Worm (Caenorhabditis elegans) whole organism, L1 larva: ENCODE measurements around the gene spig-8.
A peak's percentile ranks its signal among the peaks of the same experiment; 100 is the strongest.

Source experiments
- C34B4.2 ChIP-seq: sonication (generic microtip); optimal IDR thresholded peaks from 2 replicates; lab custom pipeline; 2017; ENCODE audit warnings: mild to moderate bottlenecking, missing genetic modification characterization, missing compliant biosample characterization
- Y116A8C.19 ChIP-seq: sonication (generic microtip); optimal IDR thresholded peaks from 2 replicates; lab custom pipeline; 2016; ENCODE audit warnings: missing compliant biosample characterization, missing genetic modification characterization, borderline replicate concordance
- alr-1 ChIP-seq: fragments of 200-800 bp; sonication (Bioruptor generic); optimal IDR thresholded peaks from 2 replicates; lab custom pipeline; 2018; ENCODE audit warnings: borderline replicate concordance, mild to moderate bottlenecking, missing genetic modification characterization, missing compliant biosample characterization
- ama-1 ChIP-seq: fragments of 150-350 bp; optimal IDR thresholded peaks from 2 replicates; lab custom pipeline; 2014
- ceh-8 ChIP-seq: fragments of 200-800 bp; sonication (Bioruptor generic); optimal IDR thresholded peaks from 2 replicates; lab custom pipeline; 2018; ENCODE audit warnings: mild to moderate bottlenecking, missing genetic modification characterization, moderate library complexity, missing compliant biosample characterization
- ceh-82 ChIP-seq, 3 experiments: fragments of 150-350 bp in 1 of 3; sonication (generic microtip) in 2 of 3; optimal IDR thresholded peaks; 2 replicates each; lab custom pipeline; 2014 to 2017; ENCODE audit warnings: missing biosample characterization in 3 of 3, missing genetic modification characterization in 3 of 3
- ceh-88 ChIP-seq: fragments of 200-800 bp; sonication (Bioruptor generic); IDR thresholded peaks from 2 replicates; pipeline ENCODE4 v1.3.6; 2022; ENCODE audit warnings: missing genetic modification characterization, missing compliant biosample characterization
- ces-1 ChIP-seq: fragments of 150-350 bp; optimal IDR thresholded peaks from 2 replicates; lab custom pipeline; 2014; ENCODE audit warnings: missing biosample characterization, missing genetic modification reagents, missing genetic modification characterization
- dpl-1 ChIP-seq, 3 experiments: fragments of 150-350 bp in 2 of 3; sonication (generic microtip) in 1 of 3; optimal IDR thresholded peaks; 2 replicates each; lab custom pipeline; 2014 to 2017; ENCODE audit warnings: missing biosample characterization in 3 of 3, missing genetic modification characterization in 3 of 3, missing genetic modification reagents in 3 of 3
- dsc-1 ChIP-seq: sonication (generic microtip); optimal IDR thresholded peaks from 2 replicates; lab custom pipeline; 2016; ENCODE audit warnings: mild to moderate bottlenecking, missing genetic modification characterization, missing compliant biosample characterization
- egl-13 ChIP-seq: sonication (generic microtip); optimal IDR thresholded peaks from 2 replicates; lab custom pipeline; 2016; ENCODE audit warnings: missing genotype, missing genetic modification reagents, missing genetic modification characterization, missing compliant biosample characterization
- elt-3 ChIP-seq, 6 experiments: fragments of 150-350 bp in 1 of 6; sonication (generic microtip); optimal IDR thresholded peaks; 2 replicates each; lab custom pipeline; 2017 to 2018; ENCODE audit warnings: missing biosample characterization in 6 of 6, missing genetic modification characterization in 6 of 6, inconsistent platforms in 1 of 6
- fkh-10 ChIP-seq: sonication (generic microtip); optimal IDR thresholded peaks from 2 replicates; lab custom pipeline; 2017; ENCODE audit warnings: missing biosample characterization, missing genetic modification reagents, missing genetic modification characterization
- fkh-4 ChIP-seq: sonication (generic microtip); optimal IDR thresholded peaks from 2 replicates; lab custom pipeline; 2016; ENCODE audit warnings: missing compliant biosample characterization, missing genetic modification characterization, borderline replicate concordance
- fkh-8 ChIP-seq: sonication (generic microtip); optimal IDR thresholded peaks from 2 replicates; lab custom pipeline; 2016; ENCODE audit warnings: mild to moderate bottlenecking, missing genetic modification characterization, missing compliant biosample characterization
- hpl-2 ChIP-seq: fragments of 150-350 bp; optimal IDR thresholded peaks from 2 replicates; lab custom pipeline; 2014; ENCODE audit warnings: missing biosample characterization, missing genetic modification reagents, missing genetic modification characterization
- irx-1 ChIP-seq: sonication (generic microtip); optimal IDR thresholded peaks from 2 replicates; lab custom pipeline; 2016; ENCODE audit warnings: missing genetic modification characterization, missing compliant biosample characterization
- jun-1 ChIP-seq: fragments of 150-350 bp; optimal IDR thresholded peaks from 2 replicates; lab custom pipeline; 2014; ENCODE audit warnings: missing biosample characterization, missing genetic modification reagents, missing genetic modification characterization
- lin-13 ChIP-seq: fragments of 150-350 bp; optimal IDR thresholded peaks from 2 replicates; lab custom pipeline; 2014; ENCODE audit warnings: missing biosample characterization, missing genetic modification reagents, missing genetic modification characterization
- lin-14 ChIP-seq: fragments of 200-800 bp; sonication (Bioruptor generic); optimal IDR thresholded peaks from 2 replicates; lab custom pipeline; 2018; ENCODE audit warnings: mild to moderate bottlenecking, missing genetic modification characterization, moderate library complexity, missing compliant biosample characterization
- lin-15B ChIP-seq: fragments of 150-350 bp; sonication (generic microtip); optimal IDR thresholded peaks from 3 replicates; lab custom pipeline; 2014; ENCODE audit warnings: missing biosample characterization, missing genetic modification characterization
- lin-35 ChIP-seq, 2 experiments: fragments of 150-350 bp; optimal IDR thresholded peaks; 2 replicates each; lab custom pipeline; 2014; ENCODE audit warnings: missing biosample characterization in 2 of 2, missing genetic modification characterization in 2 of 2, missing genetic modification reagents in 2 of 2
- lin-39 ChIP-seq: fragments of 150-350 bp; optimal IDR thresholded peaks from 2 replicates; lab custom pipeline; 2014; ENCODE audit warnings: missing biosample characterization, missing genetic modification reagents, missing genetic modification characterization
- lir-3 ChIP-seq: sonication (generic microtip); optimal IDR thresholded peaks from 2 replicates; lab custom pipeline; 2016; ENCODE audit warnings: mild to moderate bottlenecking, missing genetic modification characterization, moderate library complexity, missing compliant biosample characterization; ENCODE audit not compliant: poor library complexity
- lsy-2 ChIP-seq, 2 experiments: fragments of 150-350 bp; optimal IDR thresholded peaks; 2 replicates each; lab custom pipeline; 2014; ENCODE audit warnings: missing biosample characterization in 2 of 2, missing genetic modification characterization in 2 of 2
- mab-9 ChIP-seq: fragments of 200-800 bp; sonication (Bioruptor generic); IDR thresholded peaks from 2 replicates; pipeline ENCODE4 v1.3.6; 2022; ENCODE audit warnings: missing genetic modification reagents, missing genetic modification characterization, missing compliant biosample characterization
- mef-2 ChIP-seq: fragments of 150-350 bp; optimal IDR thresholded peaks from 2 replicates; lab custom pipeline; 2014; ENCODE audit warnings: missing biosample characterization, missing genetic modification characterization
- mep-1 ChIP-seq: fragments of 150-350 bp; optimal IDR thresholded peaks from 2 replicates; lab custom pipeline; 2014; ENCODE audit warnings: missing biosample characterization, missing genetic modification characterization
- nhr-11 ChIP-seq: fragments of 150-350 bp; optimal IDR thresholded peaks from 2 replicates; lab custom pipeline; 2014; ENCODE audit warnings: missing biosample characterization, missing genetic modification characterization
- nhr-19 ChIP-seq: fragments of 200-800 bp; sonication (Bioruptor generic); conservative IDR thresholded peaks from 2 replicates; pipeline ENCODE4 v1.3.6; 2022; ENCODE audit warnings: missing genetic modification characterization, missing compliant biosample characterization
- nhr-20 ChIP-seq: sonication (generic microtip); optimal IDR thresholded peaks from 2 replicates; lab custom pipeline; 2016; ENCODE audit warnings: mild to moderate bottlenecking, missing genetic modification characterization, missing compliant biosample characterization
- nhr-71 ChIP-seq: sonication (generic microtip); optimal IDR thresholded peaks from 2 replicates; lab custom pipeline; 2016; ENCODE audit warnings: mild to moderate bottlenecking, missing genetic modification characterization, moderate library complexity, missing compliant biosample characterization
- nhr-76 ChIP-seq: sonication (generic microtip); optimal IDR thresholded peaks from 2 replicates; lab custom pipeline; 2017; ENCODE audit warnings: missing biosample characterization, missing genetic modification characterization
- nhr-77 ChIP-seq: fragments of 150-350 bp; optimal IDR thresholded peaks from 2 replicates; lab custom pipeline; 2014; ENCODE audit warnings: missing biosample characterization, missing genetic modification characterization
- nhr-84 ChIP-seq: sonication (generic microtip); optimal IDR thresholded peaks from 2 replicates; lab custom pipeline; 2017; ENCODE audit warnings: missing biosample characterization, missing genetic modification characterization
- nhr-85 ChIP-seq: sonication (generic microtip); peaks from one replicate; lab custom pipeline; 2016; ENCODE audit warnings: missing genetic modification characterization, inconsistent platforms, missing compliant biosample characterization
- pax-3 ChIP-seq: fragments of 200-800 bp; sonication (Bioruptor generic); optimal IDR thresholded peaks from 2 replicates; lab custom pipeline; 2018; ENCODE audit warnings: mild to moderate bottlenecking, missing genetic modification characterization, moderate library complexity, missing compliant biosample characterization
- pqm-1 ChIP-seq: sonication (generic microtip); optimal IDR thresholded peaks from 3 replicates; lab custom pipeline; 2017; ENCODE audit warnings: missing biosample characterization, missing genetic modification characterization
- tbx-2 ChIP-seq: sonication (generic microtip); optimal IDR thresholded peaks from 2 replicates; lab custom pipeline; 2016; ENCODE audit warnings: missing genetic modification characterization, missing compliant biosample characterization
- tlp-1 ChIP-seq: fragments of 150-350 bp; optimal IDR thresholded peaks from 2 replicates; lab custom pipeline; 2014; ENCODE audit warnings: missing biosample characterization, missing genetic modification characterization
- unc-62 ChIP-seq: fragments of 150-350 bp; optimal IDR thresholded peaks from 2 replicates; lab custom pipeline; 2014; ENCODE audit warnings: missing biosample characterization, missing genetic modification reagents, missing genetic modification characterization
- xbp-1 ChIP-seq: sonication (generic microtip); optimal IDR thresholded peaks from 2 replicates; lab custom pipeline; 2016; ENCODE audit warnings: missing genetic modification characterization, missing compliant biosample characterization
- zip-4 ChIP-seq: fragments of 200-800 bp; sonication (Bioruptor generic); optimal IDR thresholded peaks from 2 replicates; lab custom pipeline; 2018; ENCODE audit warnings: mild to moderate bottlenecking, missing genetic modification characterization, moderate library complexity, missing compliant biosample characterization

The spig-8 gene

DNA sequence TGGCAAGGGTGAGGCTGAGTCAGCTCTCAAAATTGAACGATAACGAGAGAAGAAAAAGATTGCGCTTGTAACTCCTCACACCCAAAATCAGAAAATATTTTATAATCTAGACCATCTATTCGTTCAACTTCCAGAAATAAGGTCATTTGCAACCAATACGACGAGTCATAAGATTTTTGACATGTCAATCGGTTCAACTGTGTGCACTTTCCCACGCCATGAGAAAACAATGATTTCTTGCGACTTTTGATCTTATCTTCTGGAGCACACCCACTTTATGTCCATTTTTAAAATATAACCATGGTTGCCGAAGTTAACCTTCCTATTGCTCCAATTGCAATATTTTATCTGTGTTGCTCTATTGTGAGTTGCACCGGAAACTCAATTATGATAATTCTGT is 37.6 kb upstream of the spig-8 start, which contains the start of gene srsx-32:
Gene srsx-32 (plus strand): TSS at position 301 of the 400 bp plus-strand sequence.
- no peak for TF ChIP-seq lin-13 (GFP tag; lab: Kevin White, UChicago)
- no peak for TF ChIP-seq nhr-19 (GFP tag; lab: Robert Waterston, UW)
- TF ChIP-seq jun-1 (tag; lab: Kevin White, UChicago) = no peak
- TF ChIP-seq fkh-10 (GFP tag; lab: Kevin White, UChicago) = no peak
- no peak for TF ChIP-seq lin-35 (GFP tag; optimal IDR thresholded peaks at IDR 0.05; lab: Kevin White, UChicago)

ce11 chrV:7021772-7022171 is 32.9 kb upstream of the spig-8 start, which contains the start of gene F20A1.4:
TSS of gene F20A1.4 (minus strand) at chrV:7021872.
- TF ChIP-seq dsc-1 (tag; lab: Kevin White, UChicago) (peak; percentile 76), fkh-10 (GFP tag; lab: Kevin White, UChicago) (no peak)

ce11 chrV:7022981-7023380 is 31.7 kb upstream of the spig-8 start:
- TF ChIP-seq nhr-11 (tag; lab: Kevin White, UChicago) (peak; percentile 29), pqm-1 (tag; lab: Kevin White, UChicago) (no peak), ceh-8 (GFP tag; lab: Kevin White, UChicago) (peak; percentile 15), lin-35 (GFP tag; optimal IDR thresholded peaks at IDR 0.05; lab: Kevin White, UChicago) (no peak), mef-2 (tag; lab: Kevin White, UChicago) (no peak), egl-13 (tag; lab: Kevin White, UChicago) (peak; percentile 41), irx-1 (tag; lab: Kevin White, UChicago) (no peak), fkh-8 (peak; percentile 19), fkh-4 (tag; lab: Kevin White, UChicago) (peak; percentile 49), pax-3 (tag; lab: Kevin White, UChicago) (peak; percentile 54), elt-3 (tag; optimal IDR thresholded peaks at IDR 0.05; lab: Kevin White, UChicago) (no peak), nhr-20 (no peak), dsc-1 (tag; lab: Kevin White, UChicago) (peak; percentile 96)

ce11 chrV:7027055-7027454 is 27.6 kb upstream of the spig-8 start, which contains the start of gene F20A1.6:
TSS of gene F20A1.6 (minus strand) at chrV:7027155.
- TF ChIP-seq lin-39 = no peak
- no peak for TF ChIP-seq nhr-76 (tag; lab: Kevin White, UChicago)
- no peak for TF ChIP-seq lsy-2 (tag; optimal IDR thresholded peaks at IDR 0.05; lab: Kevin White, UChicago)
- TF ChIP-seq nhr-84 (tag; lab: Kevin White, UChicago) = no peak
- no peak for TF ChIP-seq nhr-71 (tag; lab: Kevin White, UChicago)
- no peak for TF ChIP-seq nhr-85 (tag; lab: Kevin White, UChicago)
- TF ChIP-seq ceh-82 (tag; optimal IDR thresholded peaks at IDR 0.05; lab: Kevin White, UChicago) = no peak
- TF ChIP-seq dpl-1 (GFP tag; optimal IDR thresholded peaks at IDR 0.05; lab: Kevin White, UChicago) = no peak

- no peak for TF ChIP-seq mep-1
- TF ChIP-seq Y116A8C.19 = no peak
- no peak for TF ChIP-seq ceh-82 (tag; optimal IDR thresholded peaks at IDR 0.05; lab: Kevin White, UChicago)
- TF ChIP-seq lir-3 (tag; lab: Kevin White, UChicago) = no peak
- TF ChIP-seq jun-1 (tag; lab: Kevin White, UChicago) = no peak
- TF ChIP-seq xbp-1 (tag; lab: Kevin White, UChicago) = no peak
- TF ChIP-seq alr-1 (tag; lab: Kevin White, UChicago) = no peak
- TF ChIP-seq, all 84 proteins: peak for 0
Measured at ce11 chrV:7036475-7036874, 18.2 kb upstream of the spig-8 start, which contains the start of gene twk-11. TSS of gene twk-11 (minus strand) at chrV:7036575.

ce11 chrV:7046005-7046404 is 8.7 kb upstream of the spig-8 start, which contains the start of gene F20A1.2:
TSS of gene F20A1.2 (plus strand) at chrV:7046305.
- TF ChIP-seq lin-15B (tag; lab: Kevin White, UChicago) = no peak
- no peak for TF ChIP-seq unc-62
- TF ChIP-seq ceh-88 (GFP tag; lab: Robert Waterston, UW) = no peak
- no peak for TF ChIP-seq zip-4 (GFP tag; lab: Kevin White, UChicago)
- TF ChIP-seq jun-1 (tag; lab: Kevin White, UChicago) = no peak
- TF ChIP-seq mab-9 (GFP tag; lab: Robert Waterston, UW) = no peak
- TF ChIP-seq pax-3 (tag; lab: Kevin White, UChicago) = no peak
- TF ChIP-seq hpl-2 = no peak
- TF ChIP-seq lin-14 (GFP tag; lab: Kevin White, UChicago) = no peak
- TF ChIP-seq nhr-77 (tag; lab: Kevin White, UChicago) = no peak
- TF ChIP-seq C34B4.2 (tag; lab: Kevin White, UChicago) = no peak
- no peak for TF ChIP-seq lin-39
- no peak for TF ChIP-seq tlp-1 (tag; lab: Kevin White, UChicago)
- TF ChIP-seq ces-1 (GFP tag; lab: Kevin White, UChicago) = no peak
- TF ChIP-seq tbx-2 (tag; lab: Kevin White, UChicago) = no peak
- no peak for TF ChIP-seq pqm-1 (tag; lab: Kevin White, UChicago)
- TF ChIP-seq ama-1 (lab: Kevin White, UChicago) = no peak
